Worm (Caenorhabditis elegans) whole organism, young adult: ENCODE results near the gene ZK1098.3.

Source experiments
- B0336.3 ChIP-seq: fragments of 200-800 bp; sonication (Bioruptor generic); IDR thresholded peaks from 2 replicates; pipeline ENCODE4 v1.3.6; 2022; ENCODE audit warnings: missing genetic modification characterization, missing compliant biosample characterization
- C17E4.6 ChIP-seq: fragments of 200-800 bp; sonication (Bioruptor generic); IDR thresholded peaks from 2 replicates; pipeline ENCODE4 v1.3.6; 2022; ENCODE audit warnings: missing genetic modification reagents, missing genetic modification characterization, missing compliant biosample characterization
- F10E7.11 ChIP-seq: sonication (generic microtip); optimal IDR thresholded peaks from 2 replicates; lab custom pipeline; 2017; ENCODE audit warnings: mild to moderate bottlenecking, missing genetic modification characterization, moderate library complexity, missing compliant biosample characterization
- F23B12.7 ChIP-seq: sonication (generic microtip); optimal IDR thresholded peaks from 2 replicates; lab custom pipeline; 2017; ENCODE audit warnings: missing genetic modification characterization, mild to moderate bottlenecking, missing compliant biosample characterization, antibody characterized with exemption, moderate library complexity; ENCODE audit not compliant: insufficient read depth
- F33H1.4 ChIP-seq: fragments of 200-800 bp; sonication (Bioruptor generic); IDR thresholded peaks from 2 replicates; pipeline ENCODE4 v1.3.6; 2022; ENCODE audit warnings: missing genetic modification reagents, missing genetic modification characterization, missing compliant biosample characterization
- F49E8.2 ChIP-seq: sonication (generic microtip); optimal IDR thresholded peaks from 3 replicates; lab custom pipeline; 2017; ENCODE audit warnings: missing genetic modification characterization, mild to moderate bottlenecking, missing compliant biosample characterization, antibody characterized with exemption, moderate library complexity; ENCODE audit not compliant: insufficient read depth
- F52B5.7 ChIP-seq: sonication (generic microtip); optimal IDR thresholded peaks from 2 replicates; lab custom pipeline; 2016; ENCODE audit warnings: mild to moderate bottlenecking, missing genetic modification characterization, missing compliant biosample characterization
- F55B11.4 ChIP-seq: sonication (generic microtip); optimal IDR thresholded peaks from 2 replicates; lab custom pipeline; 2016; ENCODE audit warnings: missing compliant biosample characterization, missing genetic modification characterization, borderline replicate concordance; ENCODE audit not compliant: insufficient read depth
- F57C9.4 ChIP-seq: sonication (generic microtip); optimal IDR thresholded peaks from 2 replicates; lab custom pipeline; 2017; ENCODE audit warnings: mild to moderate bottlenecking, missing genetic modification characterization, missing compliant biosample characterization
- Y56A3A.18 ChIP-seq: fragments of 200-800 bp; sonication (Bioruptor generic); IDR thresholded peaks from 2 replicates; pipeline ENCODE4 v1.3.6; 2022; ENCODE audit warnings: missing genetic modification reagents, missing genetic modification characterization, missing compliant biosample characterization
- attf-3 ChIP-seq: fragments of 200-800 bp; sonication (Bioruptor generic); conservative IDR thresholded peaks from 2 replicates; pipeline ENCODE4 v1.3.6; 2022; ENCODE audit warnings: missing genetic modification reagents, missing genetic modification characterization, missing compliant biosample characterization
- bed-1 ChIP-seq: fragments of 200-800 bp; sonication (Bioruptor generic); IDR thresholded peaks from 2 replicates; pipeline ENCODE4 v1.3.6; 2022; ENCODE audit warnings: missing genetic modification reagents, missing genetic modification characterization, missing compliant biosample characterization
- ceh-100 ChIP-seq: fragments of 200-800 bp; sonication (Bioruptor generic); IDR thresholded peaks from 2 replicates; pipeline ENCODE4 v1.3.6; 2022; ENCODE audit warnings: missing genetic modification reagents, missing genetic modification characterization, missing compliant biosample characterization
- ceh-27 ChIP-seq: fragments of 200-800 bp; sonication (Bioruptor generic); optimal IDR thresholded peaks from 2 replicates; lab custom pipeline; 2018; ENCODE audit warnings: mild to moderate bottlenecking, missing genetic modification characterization, moderate library complexity, missing compliant biosample characterization
- dox-1 ChIP-seq: fragments of 200-800 bp; sonication (Bioruptor generic); IDR thresholded peaks from 2 replicates; pipeline ENCODE4 v1.3.6; 2022; ENCODE audit warnings: missing genetic modification reagents, missing genetic modification characterization, missing compliant biosample characterization
- efl-1 ChIP-seq: fragments of 150-350 bp; optimal IDR thresholded peaks from 2 replicates; lab custom pipeline; 2014; ENCODE audit warnings: missing biosample characterization, missing genetic modification reagents, missing genetic modification characterization
- gei-17 ChIP-seq: fragments of 200-800 bp; sonication (Bioruptor generic); optimal IDR thresholded peaks from 2 replicates; lab custom pipeline; 2018; ENCODE audit warnings: mild to moderate bottlenecking, missing genetic modification characterization, missing compliant biosample characterization
- him-1 ChIP-seq: sonication (generic microtip); optimal IDR thresholded peaks from 2 replicates; lab custom pipeline; 2016; ENCODE audit warnings: missing genotype, missing genetic modification reagents, missing genetic modification characterization, missing compliant biosample characterization
- hmg-1.2 ChIP-seq: fragments of 200-800 bp; sonication (Bioruptor generic); IDR thresholded peaks from 2 replicates; pipeline ENCODE4 v1.3.6; 2022; ENCODE audit warnings: missing genetic modification reagents, missing genetic modification characterization, missing compliant biosample characterization
- let-526 ChIP-seq: fragments of 200-800 bp; sonication (Bioruptor generic); IDR thresholded peaks from 2 replicates; pipeline ENCODE4 v1.3.6; 2022; ENCODE audit warnings: missing genetic modification reagents, missing genetic modification characterization, missing compliant biosample characterization
- lin-26 ChIP-seq: fragments of 200-800 bp; sonication (Bioruptor generic); IDR thresholded peaks from 2 replicates; pipeline ENCODE4 v1.3.6; 2022; ENCODE audit warnings: missing genetic modification reagents, missing genetic modification characterization, missing compliant biosample characterization
- lin-35 ChIP-seq, 3 experiments: fragments of 150-350 bp in 2 of 3; sonication (generic microtip) in 1 of 3; optimal IDR thresholded peaks; 2 replicates each; lab custom pipeline; 2014 to 2018; ENCODE audit warnings: missing biosample characterization in 3 of 3, missing genetic modification characterization in 3 of 3, missing genetic modification reagents in 3 of 3
- lsl-1 ChIP-seq: fragments of 200-800 bp; sonication (Bioruptor generic); optimal IDR thresholded peaks from 2 replicates; lab custom pipeline; 2018; ENCODE audit warnings: mild to moderate bottlenecking, missing genetic modification characterization, moderate library complexity, missing compliant biosample characterization
- madf-10 ChIP-seq: sonication (generic microtip); optimal IDR thresholded peaks from 2 replicates; lab custom pipeline; 2016; ENCODE audit warnings: mild to moderate bottlenecking, missing genetic modification characterization, missing compliant biosample characterization
- madf-6 ChIP-seq: fragments of 200-800 bp; sonication (Bioruptor generic); IDR thresholded peaks from 2 replicates; pipeline ENCODE4 v1.3.6; 2022; ENCODE audit warnings: missing genetic modification reagents, missing genetic modification characterization, missing compliant biosample characterization
- madf-8 ChIP-seq: fragments of 200-800 bp; sonication (Bioruptor generic); conservative IDR thresholded peaks from 2 replicates; pipeline ENCODE4 v1.3.6; 2022; ENCODE audit warnings: missing genetic modification reagents, missing genetic modification characterization, missing compliant biosample characterization
- mcd-1 ChIP-seq: fragments of 200-800 bp; sonication (Bioruptor generic); IDR thresholded peaks from 2 replicates; pipeline ENCODE4 v1.3.6; 2022; ENCODE audit warnings: missing genetic modification reagents, missing genetic modification characterization, missing compliant biosample characterization
- mxl-1 ChIP-seq: sonication (generic microtip); optimal IDR thresholded peaks from 2 replicates; lab custom pipeline; 2016; ENCODE audit warnings: missing genetic modification characterization, missing compliant biosample characterization
- nfyb-1 ChIP-seq: fragments of 200-800 bp; sonication (Bioruptor generic); IDR thresholded peaks from 2 replicates; pipeline ENCODE4 v1.3.6; 2022; ENCODE audit warnings: missing genetic modification reagents, missing genetic modification characterization, missing compliant biosample characterization
- nhr-80 ChIP-seq: sonication (generic microtip); optimal IDR thresholded peaks from 2 replicates; lab custom pipeline; 2016; ENCODE audit warnings: missing genetic modification characterization, missing compliant biosample characterization
- pha-4 ChIP-seq: fragments of 150-350 bp; sonication (generic microtip); optimal IDR thresholded peaks from 2 replicates; lab custom pipeline; 2014; ENCODE audit warnings: missing biosample characterization, missing genetic modification reagents, missing genetic modification characterization
- rcor-1 ChIP-seq: fragments of 200-800 bp; sonication (Bioruptor generic); IDR thresholded peaks from 2 replicates; pipeline ENCODE4 v1.3.6; 2022; ENCODE audit warnings: missing genetic modification reagents, missing genetic modification characterization, missing compliant biosample characterization
- repo-1 ChIP-seq: sonication (generic microtip); optimal IDR thresholded peaks from 2 replicates; lab custom pipeline; 2017; ENCODE audit warnings: mild to moderate bottlenecking, missing genetic modification characterization, missing compliant biosample characterization
- snpc-1.3 ChIP-seq: sonication (generic microtip); optimal IDR thresholded peaks from 2 replicates; lab custom pipeline; 2017; ENCODE audit warnings: missing genetic modification characterization, mild to moderate bottlenecking, missing compliant biosample characterization, antibody characterized with exemption, moderate library complexity, missing genotype, missing genetic modification reagents; ENCODE audit not compliant: insufficient read depth
- snpc-3.4 ChIP-seq: sonication (generic microtip); optimal IDR thresholded peaks from 2 replicates; lab custom pipeline; 2017; ENCODE audit warnings: missing genetic modification characterization, mild to moderate bottlenecking, missing compliant biosample characterization, antibody characterized with exemption, moderate library complexity, missing genotype, missing genetic modification reagents
- somi-1 ChIP-seq: fragments of 200-800 bp; sonication (Bioruptor generic); optimal IDR thresholded peaks from 2 replicates; lab custom pipeline; 2018; ENCODE audit warnings: mild to moderate bottlenecking, missing genetic modification characterization, missing compliant biosample characterization
- sptf-2 ChIP-seq: fragments of 200-800 bp; sonication (Bioruptor generic); optimal IDR thresholded peaks from 2 replicates; lab custom pipeline; 2018; ENCODE audit warnings: mild to moderate bottlenecking, missing genetic modification characterization, missing compliant biosample characterization
- tbp1 ChIP-seq: fragments of 200-800 bp; sonication (Bioruptor generic); optimal IDR thresholded peaks from 2 replicates; lab custom pipeline; 2018; ENCODE audit warnings: mild to moderate bottlenecking, missing genetic modification characterization, missing compliant biosample characterization
- tlf-1 ChIP-seq: fragments of 200-800 bp; sonication (Bioruptor generic); optimal IDR thresholded peaks from 2 replicates; lab custom pipeline; 2018; ENCODE audit warnings: mild to moderate bottlenecking, missing genetic modification characterization, missing compliant biosample characterization
- xnd-1 ChIP-seq: sonication (generic microtip); optimal IDR thresholded peaks from 2 replicates; lab custom pipeline; 2016; ENCODE audit warnings: missing genotype, missing genetic modification reagents, missing genetic modification characterization, missing compliant biosample characterization
- zfh-2 ChIP-seq: fragments of 200-800 bp; sonication (Bioruptor generic); conservative IDR thresholded peaks from 2 replicates; pipeline ENCODE4 v1.3.6; 2022; ENCODE audit warnings: missing genetic modification reagents, missing genetic modification characterization, missing compliant biosample characterization
- zim-3 ChIP-seq: sonication (generic microtip); optimal IDR thresholded peaks from 2 replicates; lab custom pipeline; 2017; ENCODE audit warnings: mild to moderate bottlenecking, missing genetic modification characterization, moderate library complexity, missing compliant biosample characterization

Gene ZK1098.3

DNA sequence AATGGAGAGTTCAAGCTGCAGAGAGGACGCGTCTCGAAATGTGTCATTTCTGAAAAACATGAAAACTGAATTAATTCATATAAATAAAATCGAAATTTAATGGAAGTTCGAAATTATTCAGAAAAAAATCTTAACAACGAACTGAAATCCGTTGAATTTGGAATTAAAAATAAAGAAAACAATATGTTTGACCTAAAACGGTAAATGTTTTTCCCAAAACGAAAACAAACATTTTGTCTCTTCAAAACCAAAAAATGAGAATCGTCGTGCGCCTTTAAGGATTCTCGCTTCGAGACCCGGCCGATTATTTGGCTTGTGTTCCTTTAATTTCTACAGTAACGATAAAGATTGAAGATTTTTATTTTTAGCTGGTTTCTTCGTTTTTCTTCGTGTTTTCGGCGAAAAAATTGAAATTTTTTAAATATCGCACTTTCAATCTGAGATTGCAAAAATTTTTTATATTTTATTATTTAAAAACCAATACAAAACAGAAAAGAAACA is 20.9 kb upstream of the ZK1098.3 start, which contains the start of gene C48B4.7:
Gene C48B4.7 (minus strand): TSS at position 51 of the 501 bp plus-strand sequence.
- no peak for TF ChIP-seq F55B11.4 (tag; lab: Kevin White, UChicago)
- peak; percentile 14 for TF ChIP-seq snpc-1.3
- peak; percentile 37 for TF ChIP-seq snpc-3.4 (tag; lab: Kevin White, UChicago)
- peak; percentile 78 for TF ChIP-seq madf-8 (GFP tag; lab: Robert Waterston, UW)
- TF ChIP-seq him-1 (tag; lab: Kevin White, UChicago) = peak; percentile 64
- TF ChIP-seq F49E8.2 = peak; percentile 44
- peak; percentile 87 for TF ChIP-seq lsl-1 (GFP tag; lab: Kevin White, UChicago)
- no peak for TF ChIP-seq zim-3
- peak; percentile 90 for TF ChIP-seq F33H1.4 (GFP tag; lab: Robert Waterston, UW)
- TF ChIP-seq ceh-100 (GFP tag; lab: Robert Waterston, UW) = no peak
- peak; percentile 78 for TF ChIP-seq xnd-1 (tag; lab: Kevin White, UChicago)
- peak; percentile 90 for TF ChIP-seq madf-6
- peak; percentile 31 for TF ChIP-seq efl-1 (GFP tag; lab: Kevin White, UChicago)

- TF ChIP-seq sptf-2 (GFP tag; lab: Kevin White, UChicago) = no peak
These were observed 20.0 kb upstream of the ZK1098.3 start, which contains the start of gene C48B4.6 for ce11 chrIII:9558463-9558862. Gene C48B4.6, minus strand, starts transcription at chrIII:9558563.

DNA sequence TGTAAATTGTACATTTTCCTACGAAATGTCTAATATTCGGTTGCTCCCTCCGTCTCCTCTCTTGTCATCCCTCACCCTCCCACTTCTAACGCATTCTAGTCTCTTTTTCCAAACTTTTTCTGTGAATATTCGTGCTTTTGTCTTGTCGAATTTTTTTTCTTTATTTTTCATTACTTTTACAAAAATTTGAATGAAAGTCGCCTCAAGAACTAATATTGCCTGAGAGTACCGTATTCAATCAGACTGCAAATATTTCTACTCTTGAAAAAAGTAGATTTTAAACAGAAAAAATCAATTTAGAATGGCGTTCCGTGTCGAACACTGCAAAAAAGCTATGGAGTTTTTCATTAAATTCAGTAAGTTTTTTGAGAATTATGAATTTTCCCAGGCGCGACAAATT is 17.8 kb upstream of the ZK1098.3 start, which contains the start of gene ZK1098.11:
Gene ZK1098.11 (plus strand): TSS at position 301 of the 400 bp plus-strand sequence.
- TF ChIP-seq bed-1 (GFP tag; lab: Robert Waterston, UW) = no peak
- TF ChIP-seq pha-4 (tag; lab: Kevin White, UChicago) = no peak
- no peak for TF ChIP-seq lin-26 (GFP tag; lab: Robert Waterston, UW)
- no peak for TF ChIP-seq repo-1
- TF ChIP-seq F52B5.7 = no peak
- no peak for TF ChIP-seq somi-1
- TF ChIP-seq Y56A3A.18 (GFP tag; lab: Robert Waterston, UW) = no peak
- TF ChIP-seq C17E4.6 (GFP tag; lab: Robert Waterston, UW) = no peak
- TF ChIP-seq F10E7.11 = no peak
- TF ChIP-seq nhr-80 (tag; lab: Kevin White, UChicago) = no peak
- TF ChIP-seq zim-3 = no peak
- no peak for TF ChIP-seq gei-17
- TF ChIP-seq nfyb-1 (GFP tag; lab: Robert Waterston, UW) = no peak
- no peak for TF ChIP-seq let-526 (GFP tag; lab: Robert Waterston, UW)
- TF ChIP-seq F57C9.4 (tag; lab: Kevin White, UChicago) = no peak
- no peak for TF ChIP-seq ceh-100 (GFP tag; lab: Robert Waterston, UW)
- TF ChIP-seq snpc-1.3 = no peak

- TF ChIP-seq mxl-1 (tag; lab: Kevin White, UChicago) = no peak
- TF ChIP-seq zfh-2 = peak; percentile 63; the same call in 1 of the 2 replicates
- peak in 1 of 3 experiments; percentile 82 for TF ChIP-seq lin-35 (GFP tag; optimal IDR thresholded peaks at IDR 0.05; lab: Kevin White, UChicago)
- TF ChIP-seq dox-1 (GFP tag; lab: Robert Waterston, UW) = peak; percentile 80
- peak; percentile 42 for TF ChIP-seq tbp1
- peak; percentile 88 for TF ChIP-seq ceh-27 (GFP tag; lab: Kevin White, UChicago)
- TF ChIP-seq ceh-100 (GFP tag; lab: Robert Waterston, UW) = peak; percentile 51
- no peak for TF ChIP-seq gei-17
- TF ChIP-seq C17E4.6 (GFP tag; lab: Robert Waterston, UW) = 0 out of 2 replicates have a peak, but pooled peaks have one; percentile 36
- TF ChIP-seq tlf-1 (GFP tag; lab: Kevin White, UChicago) = peak; percentile 28
- peak; percentile 19 for TF ChIP-seq efl-1 (GFP tag; lab: Kevin White, UChicago)
- peak; percentile 40 for TF ChIP-seq madf-8 (GFP tag; lab: Robert Waterston, UW)
- peak; percentile 59 for TF ChIP-seq attf-3 (GFP tag; lab: Robert Waterston, UW)
- peak; percentile 35; the same call in 1 of the 2 replicates for TF ChIP-seq rcor-1 (GFP tag; lab: Robert Waterston, UW)
- TF ChIP-seq mcd-1 (GFP tag; lab: Robert Waterston, UW) = peak; percentile 89
- peak; percentile 45 for TF ChIP-seq madf-10
- TF ChIP-seq F23B12.7 (tag; lab: Kevin White, UChicago) = no peak
- peak; percentile 59 for TF ChIP-seq B0336.3 (GFP tag; lab: Robert Waterston, UW)
- TF ChIP-seq hmg-1.2 (GFP tag; lab: Robert Waterston, UW) = peak; percentile 33; the same call in 1 of the 2 replicates
These were observed 7.6 kb upstream of the ZK1098.3 start, which contains the start of gene unc-16 for ce11 chrIII:9546016-9546659. Gene unc-16, plus strand, starts transcription at chrIII:9546258.
